Fruit fly (Drosophila melanogaster): Measurements from ENCODE around the gene Mnt.

Gene Mnt

dm6 chrX:3687837-3688375 lies 16.3 kb downstream of the Mnt start (continued):
- TF ChIP-seq CG6654 (GFP tag; optimal IDR thresholded peaks at IDR 0.05) (peak; percentile 24), CG15514 (GFP tag; optimal IDR thresholded peaks at IDR 0.05) (no peak), CG10431 (GFP tag; optimal IDR thresholded peaks at IDR 0.05) (no peak), Fer3 (tag; optimal IDR thresholded peaks at IDR 0.05) (peak; percentile 23), ERR (GFP tag; optimal IDR thresholded peaks at IDR 0.05) (peak; percentile 6), ewg (GFP tag; optimal IDR thresholded peaks at IDR 0.05) (peak; percentile 75), CG14710 (tag; optimal IDR thresholded peaks at IDR 0.05) (peak; percentile 42), Hey (tag; optimal IDR thresholded peaks at IDR 0.05) (no peak), seq (GFP tag; IDR thresholded peaks at IDR 0.05) (peak; percentile 53), Xrp1 (GFP tag; IDR thresholded peaks at IDR 0.05) (peak; percentile 85), zfh1 (GFP tag; IDR thresholded peaks at IDR 0.05) (peak; percentile 78; the same call in 2 of the 3 replicates), CG17328 (GFP tag; IDR thresholded peaks at IDR 0.05) (peak; percentile 63), CG6689 (GFP tag; IDR thresholded peaks at IDR 0.05) (peak; percentile 61), Atf6 (GFP tag; IDR thresholded peaks at IDR 0.05) (peak; percentile 51; the same call in 1 of the 2 replicates), B-H1 (GFP tag; IDR thresholded peaks at IDR 0.05) (peak; percentile 46; the same call in 2 of the 3 replicates), CG2120 (GFP tag; optimal IDR thresholded peaks at IDR 0.05) (peak; percentile 36), dimm (GFP tag; IDR thresholded peaks at IDR 0.05) (no peak), CG4328 (GFP tag; optimal IDR thresholded peaks at IDR 0.05) (no peak), cas (GFP tag; IDR thresholded peaks at IDR 0.05) (no peak), grau (tag; optimal IDR thresholded peaks at IDR 0.05) (peak; percentile 66), GATAe (GFP tag; conservative IDR thresholded peaks at IDR 0.05) (no peak), NfI (GFP tag; optimal IDR thresholded peaks at IDR 0.05) (peak; percentile 54), Bteb2 (GFP tag; optimal IDR thresholded peaks at IDR 0.05) (peak; percentile 50), CG4707 (GFP tag; optimal IDR thresholded peaks at IDR 0.05) (no peak), zfh2 (GFP tag; optimal IDR thresholded peaks at IDR 0.05) (peak; percentile 47), dpn (GFP tag; optimal IDR thresholded peaks at IDR 0.05) (peak; percentile 62 to 72), nerfin-1 (tag; optimal IDR thresholded peaks at IDR 0.05) (peak; percentile 71), CG13296 (GFP tag; optimal IDR thresholded peaks at IDR 0.05) (no peak), dan (GFP tag; IDR thresholded peaks at IDR 0.05) (no peak), CG8924 (tag; optimal IDR thresholded peaks at IDR 0.05) (peak; percentile 48), MESR4 (GFP tag; optimal IDR thresholded peaks at IDR 0.05) (no peak), Meics (GFP tag; optimal IDR thresholded peaks at IDR 0.05) (peak; percentile 57), chif (GFP tag; optimal IDR thresholded peaks at IDR 0.05) (peak; percentile 49 to 74), ro (GFP tag; IDR thresholded peaks at IDR 0.05) (no peak), pnt (GFP tag; optimal IDR thresholded peaks at IDR 0.05) (peak; percentile 62), Ravus (GFP tag; IDR thresholded peaks at IDR 0.05) (no peak), pho (GFP tag; optimal IDR thresholded peaks at IDR 0.05) (peak; percentile 23), CG10543 (GFP tag; optimal IDR thresholded peaks at IDR 0.05) (no peak), pzg (GFP tag; optimal IDR thresholded peaks at IDR 0.05) (no peak), CG15269 (tag; optimal IDR thresholded peaks at IDR 0.05) (peak; percentile 45), Doc2 (GFP tag; IDR thresholded peaks at IDR 0.05) (no peak), amos (GFP tag; IDR thresholded peaks at IDR 0.05; ENCODE audit: partially characterized antibody) (no peak), CG2889 (GFP tag; IDR thresholded peaks at IDR 0.05) (0 out of 3 replicates have a peak, but pooled peaks have one; percentile 16), tll (GFP tag; optimal IDR thresholded peaks at IDR 0.05) (no peak), CG14860 (GFP tag; IDR thresholded peaks at IDR 0.05; ENCODE audit: partially characterized antibody) (no peak), ase (GFP tag; IDR thresholded peaks at IDR 0.05) (peak; percentile 68; the same call in 2 of the 3 replicates), ken (GFP tag; IDR thresholded peaks at IDR 0.05) (peak; percentile 67; the same call in 2 of the 3 replicates), wor (GFP tag; IDR thresholded peaks at IDR 0.05) (peak; percentile 51), CG8281 (tag; optimal IDR thresholded peaks at IDR 0.05) (no peak), aop (GFP tag; IDR thresholded peaks at IDR 0.05) (no peak)
